Worm (Caenorhabditis elegans) whole organism, L1 larva: ENCODE data around the gene semi-1.

Experiments used
- Y116A8C.19 ChIP-seq: sonication (generic microtip); optimal IDR thresholded peaks from 2 replicates; lab custom pipeline; 2016; ENCODE audit warnings: missing compliant biosample characterization, missing genetic modification characterization, borderline replicate concordance
- alr-1 ChIP-seq: fragments of 200-800 bp; sonication (Bioruptor generic); optimal IDR thresholded peaks from 2 replicates; lab custom pipeline; 2018; ENCODE audit warnings: borderline replicate concordance, mild to moderate bottlenecking, missing genetic modification characterization, missing compliant biosample characterization
- aly-2 ChIP-seq: fragments of 150-350 bp; optimal IDR thresholded peaks from 2 replicates; lab custom pipeline; 2014; ENCODE audit warnings: missing biosample characterization, missing genetic modification characterization
- elt-3 ChIP-seq, 6 experiments: fragments of 150-350 bp in 1 of 6; sonication (generic microtip); optimal IDR thresholded peaks; 2 replicates each; lab custom pipeline; 2017 to 2018; ENCODE audit warnings: missing biosample characterization in 6 of 6, missing genetic modification characterization in 6 of 6, inconsistent platforms in 1 of 6
- grh-1 ChIP-seq: fragments of 200-800 bp; sonication (Bioruptor generic); IDR thresholded peaks from 2 replicates; pipeline ENCODE4 v1.3.6; 2022; ENCODE audit warnings: missing genetic modification reagents, missing genetic modification characterization, missing compliant biosample characterization
- lin-13 ChIP-seq: fragments of 150-350 bp; optimal IDR thresholded peaks from 2 replicates; lab custom pipeline; 2014; ENCODE audit warnings: missing biosample characterization, missing genetic modification reagents, missing genetic modification characterization
- lin-39 ChIP-seq: fragments of 150-350 bp; optimal IDR thresholded peaks from 2 replicates; lab custom pipeline; 2014; ENCODE audit warnings: missing biosample characterization, missing genetic modification reagents, missing genetic modification characterization
- pax-3 ChIP-seq: fragments of 200-800 bp; sonication (Bioruptor generic); optimal IDR thresholded peaks from 2 replicates; lab custom pipeline; 2018; ENCODE audit warnings: mild to moderate bottlenecking, missing genetic modification characterization, moderate library complexity, missing compliant biosample characterization
- rnt-1 ChIP-seq: sonication (generic microtip); optimal IDR thresholded peaks from 2 replicates; lab custom pipeline; 2016; ENCODE audit warnings: mild to moderate bottlenecking, missing genetic modification characterization, moderate library complexity, missing compliant biosample characterization
- snpc-4 ChIP-seq: fragments of 150-350 bp; optimal IDR thresholded peaks from 2 replicates; lab custom pipeline; 2014; ENCODE audit warnings: missing biosample characterization, missing genetic modification characterization
- unc-130 ChIP-seq: fragments of 150-350 bp; optimal IDR thresholded peaks from 2 replicates; lab custom pipeline; 2017; ENCODE audit warnings: missing biosample characterization, missing genetic modification characterization, inconsistent platforms
- unc-30 ChIP-seq: sonication (generic microtip); optimal IDR thresholded peaks from 2 replicates; lab custom pipeline; 2017; ENCODE audit warnings: missing biosample characterization, missing genetic modification characterization
- unc-62 ChIP-seq: fragments of 150-350 bp; optimal IDR thresholded peaks from 2 replicates; lab custom pipeline; 2014; ENCODE audit warnings: missing biosample characterization, missing genetic modification reagents, missing genetic modification characterization
- ztf-11 ChIP-seq, 2 experiments: sonication (generic microtip); optimal IDR thresholded peaks; 2 replicates each; lab custom pipeline; 2016 to 2017; ENCODE audit warnings: missing genetic modification characterization in 2 of 2, missing biosample characterization in 1 of 2, missing compliant biosample characterization in 1 of 2

- no peak for TF ChIP-seq unc-30 (tag; lab: Kevin White, UChicago)
- TF ChIP-seq unc-62 (GFP tag; lab: Kevin White, UChicago), result no peak
- TF ChIP-seq lin-39 (tag; lab: Kevin White, UChicago), result no peak
- TF ChIP-seq ztf-11 (tag; optimal IDR thresholded peaks at IDR 0.05; lab: Kevin White, UChicago), result no peak
- TF ChIP-seq lin-13 (GFP tag; lab: Kevin White, UChicago), result no peak
- no peak for TF ChIP-seq aly-2
- no peak for TF ChIP-seq snpc-4 (tag; lab: Kevin White, UChicago)
- peak; percentile 75 for TF ChIP-seq rnt-1 (tag; lab: Kevin White, UChicago)
- no peak for TF ChIP-seq elt-3 (tag; optimal IDR thresholded peaks at IDR 0.05; lab: Kevin White, UChicago)
- no peak for TF ChIP-seq alr-1
- TF ChIP-seq Y116A8C.19 (tag; lab: Kevin White, UChicago), result no peak
- peak; percentile 37 for TF ChIP-seq unc-130
- no peak for TF ChIP-seq grh-1 (GFP tag; lab: Robert Waterston, UW)
- no peak for TF ChIP-seq pax-3 (tag; lab: Kevin White, UChicago)
Measured at ce11 chrV:13473467-13473866, 41.5 kb downstream of the semi-1 start, which contains the start of gene T10G3.1.
